Worm (Caenorhabditis elegans) whole organism, early embryonic: Measurements from ENCODE around the gene fbxa-99.
"Not testable (repeated sequence)": the region's sequence is repeated elsewhere in the genome, so short reads cannot be mapped to it uniquely, and the experiment has no call there.

Source experiments
- B0310.2 ChIP-seq: sonication (generic microtip); optimal IDR thresholded peaks from 2 replicates; lab custom pipeline; 2016; ENCODE audit warnings: mild to moderate bottlenecking, missing genetic modification characterization, missing compliant biosample characterization
- F13C5.2 ChIP-seq: sonication (generic microtip); optimal IDR thresholded peaks from 2 replicates; lab custom pipeline; 2017; ENCODE audit warnings: mild to moderate bottlenecking, missing genetic modification characterization, inconsistent platforms, missing compliant biosample characterization
- aly-1 ChIP-seq: sonication (generic microtip); optimal IDR thresholded peaks from 2 replicates; lab custom pipeline; 2016; ENCODE audit warnings: missing genetic modification characterization, missing compliant biosample characterization
- ama-1 ChIP-seq: fragments of 150-350 bp; optimal IDR thresholded peaks from 2 replicates; lab custom pipeline; 2014
- ceh-13 ChIP-seq: fragments of 200-800 bp; sonication (Bioruptor generic); optimal IDR thresholded peaks from 2 replicates; lab custom pipeline; 2018; ENCODE audit warnings: mild to moderate bottlenecking, missing genetic modification characterization, missing compliant biosample characterization
- ceh-36 ChIP-seq: sonication (generic microtip); optimal IDR thresholded peaks from 2 replicates; lab custom pipeline; 2016; ENCODE audit warnings: missing genetic modification characterization, inconsistent platforms, missing compliant biosample characterization
- ets-7 ChIP-seq: sonication (generic microtip); optimal IDR thresholded peaks from 2 replicates; lab custom pipeline; 2016; ENCODE audit warnings: missing genotype, missing genetic modification characterization, missing compliant biosample characterization
- flt-1 ChIP-seq: fragments of 200-800 bp; sonication (Bioruptor generic); IDR thresholded peaks from 2 replicates; pipeline ENCODE4 v1.3.6; 2022; ENCODE audit warnings: missing genetic modification characterization, missing compliant biosample characterization
- hmbx-1 ChIP-seq: sonication (generic microtip); optimal IDR thresholded peaks from 2 replicates; lab custom pipeline; 2016; ENCODE audit warnings: mild to moderate bottlenecking, missing genetic modification characterization, missing compliant biosample characterization
- hmg-4 ChIP-seq: fragments of 200-800 bp; sonication (Bioruptor generic); optimal IDR thresholded peaks from 2 replicates; lab custom pipeline; 2018; ENCODE audit warnings: mild to moderate bottlenecking, missing genetic modification characterization, missing compliant biosample characterization
- hnd-1 ChIP-seq: sonication (generic microtip); optimal IDR thresholded peaks from 2 replicates; lab custom pipeline; 2016; ENCODE audit warnings: missing genetic modification characterization, missing compliant biosample characterization
- pes-1 ChIP-seq: fragments of 200-800 bp; sonication (Bioruptor generic); IDR thresholded peaks from 2 replicates; pipeline ENCODE4 v1.3.6; 2022; ENCODE audit warnings: missing genetic modification reagents, missing genetic modification characterization, missing compliant biosample characterization
- scrt-1 ChIP-seq: fragments of 200-800 bp; sonication (Bioruptor generic); IDR thresholded peaks from 2 replicates; pipeline ENCODE4 v1.3.6; 2022; ENCODE audit warnings: missing genetic modification characterization, missing compliant biosample characterization
- sea-1 ChIP-seq: fragments of 200-800 bp; sonication (Bioruptor generic); conservative IDR thresholded peaks from 2 replicates; pipeline ENCODE4 v1.3.6; 2022; ENCODE audit warnings: missing genetic modification characterization, missing compliant biosample characterization
- tbx-11 ChIP-seq: fragments of 200-800 bp; sonication (Bioruptor generic); IDR thresholded peaks from 2 replicates; pipeline ENCODE4 v1.3.6; 2022; ENCODE audit warnings: missing genetic modification characterization, missing compliant biosample characterization
- tbx-37 ChIP-seq: fragments of 200-800 bp; sonication (Bioruptor generic); conservative IDR thresholded peaks from 2 replicates; pipeline ENCODE4 v1.3.6; 2022; ENCODE audit warnings: missing genetic modification reagents, missing genetic modification characterization, missing compliant biosample characterization
- tra-4 ChIP-seq: sonication (generic microtip); optimal IDR thresholded peaks from 2 replicates; lab custom pipeline; 2017; ENCODE audit warnings: missing genetic modification characterization, missing compliant biosample characterization

fbxa-99 gene

ce11 chrV:16000433-16000832 is 17.8 kb upstream of the fbxa-99 start, which contains the start of gene nhr-50:
TSS of gene nhr-50 (minus strand) at chrV:16000631.
- no peak for TF ChIP-seq scrt-1 (GFP tag; lab: Robert Waterston, UW)
- no peak for TF ChIP-seq tbx-11
- no peak for TF ChIP-seq tbx-37 (GFP tag; lab: Robert Waterston, UW)
- TF ChIP-seq sea-1 (GFP tag; lab: Robert Waterston, UW), result no peak
- no peak for TF ChIP-seq F13C5.2
- TF ChIP-seq hnd-1 (tag; lab: Kevin White, UChicago), result no peak
- TF ChIP-seq ets-7, result no peak
- no peak for TF ChIP-seq hmbx-1 (tag; lab: Kevin White, UChicago)
- TF ChIP-seq pes-1, result no peak
- no peak for TF ChIP-seq hmg-4 (GFP tag; lab: Kevin White, UChicago)
- no peak for TF ChIP-seq flt-1 (GFP tag; lab: Robert Waterston, UW)
- TF ChIP-seq ceh-36 (tag; lab: Kevin White, UChicago), result no peak
- no peak for TF ChIP-seq ama-1 (lab: Kevin White, UChicago)
- no peak for TF ChIP-seq tra-4 (tag; lab: Kevin White, UChicago)
- TF ChIP-seq aly-1 (tag; lab: Kevin White, UChicago), result no peak
- no peak for TF ChIP-seq B0310.2 (tag; lab: Kevin White, UChicago)
- no peak for TF ChIP-seq ceh-13 (GFP tag; lab: Kevin White, UChicago)

ce11 chrV:15996655-15997186 is 14.1 kb upstream of the fbxa-99 start, which contains the start of the genes C06C6.9 and C06C6.8:
TSS of gene C06C6.9 (minus strand) at chrV:15996755.
TSS of gene C06C6.8 (plus strand) at chrV:15997136.
- TF ChIP-seq ceh-36 (tag; lab: Kevin White, UChicago) (no peak), tbx-37 (GFP tag; lab: Robert Waterston, UW) (no peak), tbx-11 (no peak), ama-1 (lab: Kevin White, UChicago) (no peak), hnd-1 (tag; lab: Kevin White, UChicago) (no peak), sea-1 (GFP tag; lab: Robert Waterston, UW) (no peak), pes-1 (no peak), scrt-1 (GFP tag; lab: Robert Waterston, UW) (no peak), hmg-4 (GFP tag; lab: Kevin White, UChicago) (no peak), hmbx-1 (tag; lab: Kevin White, UChicago) (no peak), B0310.2 (tag; lab: Kevin White, UChicago) (no peak)

ce11 chrV:15991850-15992249 is 9.2 kb upstream of the fbxa-99 start, which contains the start of gene C06C6.7:
TSS of gene C06C6.7 (plus strand) at chrV:15992150.
- TF ChIP-seq ama-1 (lab: Kevin White, UChicago); hmbx-1 (tag; lab: Kevin White, UChicago); ceh-13 (GFP tag; lab: Kevin White, UChicago): not testable (repeated sequence)

ce11 chrV:15988074-15988473 is 5.4 kb upstream of the fbxa-99 start, which contains the start of gene F36G9.15:
TSS of gene F36G9.15 (minus strand) at chrV:15988174.
- TF ChIP-seq tra-4 (tag; lab: Kevin White, UChicago) (no peak), pes-1 (no peak), flt-1 (GFP tag; lab: Robert Waterston, UW) (no peak), ceh-13 (GFP tag; lab: Kevin White, UChicago) (no peak), hmg-4 (GFP tag; lab: Kevin White, UChicago) (no peak), scrt-1 (GFP tag; lab: Robert Waterston, UW) (no peak)

- TF ChIP-seq hnd-1 (tag; lab: Kevin White, UChicago) (no peak), tbx-37 (GFP tag; lab: Robert Waterston, UW) (no peak), sea-1 (GFP tag; lab: Robert Waterston, UW) (no peak), ets-7 (no peak), tbx-11 (no peak), pes-1 (no peak), B0310.2 (tag; lab: Kevin White, UChicago) (no peak), hmbx-1 (tag; lab: Kevin White, UChicago) (no peak), hmg-4 (GFP tag; lab: Kevin White, UChicago) (no peak), scrt-1 (GFP tag; lab: Robert Waterston, UW) (no peak), ceh-13 (GFP tag; lab: Kevin White, UChicago) (no peak), ceh-36 (tag; lab: Kevin White, UChicago) (no peak), aly-1 (tag; lab: Kevin White, UChicago) (no peak), flt-1 (GFP tag; lab: Robert Waterston, UW) (no peak), F13C5.2 (no peak), tra-4 (tag; lab: Kevin White, UChicago) (no peak), ama-1 (lab: Kevin White, UChicago) (no peak)
Observed at ce11 chrV:15978232-15978764, 4.4 kb downstream of the fbxa-99 start, which contains the start of gene oac-20. TSS of gene oac-20 (plus strand) at chrV:15978714.

- no peak for TF ChIP-seq pes-1
- no peak for TF ChIP-seq flt-1 (GFP tag; lab: Robert Waterston, UW)
- no peak for TF ChIP-seq sea-1 (GFP tag; lab: Robert Waterston, UW)
Observed at ce11 chrV:15975845-15976244, 6.8 kb downstream of the fbxa-99 start, which contains the start of gene clec-232. TSS of gene clec-232 (plus strand) at chrV:15976145.

ce11 chrV:15974836-15975235 is 7.8 kb downstream of the fbxa-99 start, which contains the start of gene sru-22:
TSS of gene sru-22 (minus strand) at chrV:15974936.
- TF ChIP-seq scrt-1 (GFP tag; lab: Robert Waterston, UW) (no peak), tbx-37 (GFP tag; lab: Robert Waterston, UW) (no peak), hmbx-1 (tag; lab: Kevin White, UChicago) (no peak), ama-1 (lab: Kevin White, UChicago) (no peak), pes-1 (no peak), hnd-1 (tag; lab: Kevin White, UChicago) (no peak), sea-1 (GFP tag; lab: Robert Waterston, UW) (no peak), B0310.2 (tag; lab: Kevin White, UChicago) (no peak), F13C5.2 (no peak), tbx-11 (no peak), hmg-4 (GFP tag; lab: Kevin White, UChicago) (no peak), ets-7 (no peak), ceh-36 (tag; lab: Kevin White, UChicago) (no peak), tra-4 (tag; lab: Kevin White, UChicago) (no peak), aly-1 (tag; lab: Kevin White, UChicago) (no peak), ceh-13 (GFP tag; lab: Kevin White, UChicago) (no peak), flt-1 (GFP tag; lab: Robert Waterston, UW) (no peak)
